Fruit fly (Drosophila melanogaster): ENCODE data around the gene CG7523.
A peak's percentile ranks its signal among the peaks of the same experiment; 100 is the strongest.

The CG7523 gene

DNA sequence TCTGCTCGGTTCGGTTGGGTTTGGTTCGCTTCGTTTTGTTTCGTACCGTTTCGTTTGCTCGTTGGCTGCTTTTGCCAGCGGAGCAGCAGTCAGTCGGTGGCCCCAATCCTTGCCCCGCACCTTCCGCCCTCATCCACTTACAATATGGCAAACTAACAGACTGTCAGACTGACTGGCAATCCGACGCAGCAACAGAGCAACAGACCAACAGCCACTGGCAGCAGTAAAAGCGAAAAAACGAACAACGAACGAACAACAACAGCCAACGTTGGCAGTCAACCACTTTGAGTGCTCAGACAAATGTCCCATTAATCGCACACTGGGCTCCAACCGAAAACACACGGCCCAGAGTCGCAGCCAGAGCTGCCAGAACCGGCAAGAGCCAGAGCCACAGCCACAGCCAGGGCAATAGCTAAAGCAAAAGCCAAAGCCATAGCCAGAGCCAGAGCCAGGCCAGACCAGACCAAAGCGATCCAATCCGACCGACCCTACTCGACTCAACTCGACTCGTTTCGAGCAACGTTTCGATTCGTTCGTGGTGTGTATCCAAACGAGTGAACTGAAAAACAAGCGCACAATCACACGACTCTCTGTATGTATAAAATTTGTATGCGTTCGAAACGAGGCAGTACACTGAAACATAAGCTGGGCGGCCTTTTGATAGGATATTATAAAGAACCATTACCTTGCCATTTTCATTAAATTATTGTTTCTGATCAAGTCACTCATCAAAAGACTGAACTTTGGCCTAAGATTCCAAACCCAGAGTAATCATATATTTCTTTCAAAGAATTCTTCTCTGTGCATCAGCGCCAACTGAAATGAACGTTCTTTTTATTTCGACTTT, 33.2 kb upstream of the CG7523 start (continued):
- TF ChIP-seq CG6813 (GFP tag; optimal IDR thresholded peaks at IDR 0.05) (peak; percentile 98), lab (GFP tag; optimal IDR thresholded peaks at IDR 0.05) (peak; percentile 99), cg (GFP tag; optimal IDR thresholded peaks at IDR 0.05) (peak; percentile 45), gsb (GFP tag; IDR thresholded peaks at IDR 0.05) (peak; percentile 98), CG11093 (GFP tag; IDR thresholded peaks at IDR 0.05) (peak; percentile 98), CG15514 (GFP tag; optimal IDR thresholded peaks at IDR 0.05) (peak; percentile 95), jing (GFP tag; optimal IDR thresholded peaks at IDR 0.05) (peak; percentile 99), CG9817 (tag; optimal IDR thresholded peaks at IDR 0.05) (peak; percentile 97), CG14860 (GFP tag; IDR thresholded peaks at IDR 0.05; ENCODE audit: partially characterized antibody) (no peak), wor (GFP tag; IDR thresholded peaks at IDR 0.05) (peak; percentile 98), bsh (GFP tag; optimal IDR thresholded peaks at IDR 0.05) (peak; percentile 99 to 100), CG2889 (GFP tag; IDR thresholded peaks at IDR 0.05) (peak; percentile 99), CG10543 (GFP tag; optimal IDR thresholded peaks at IDR 0.05) (peak; percentile 98), YL-1 (GFP tag; optimal IDR thresholded peaks at IDR 0.05) (peak; percentile 98), Dad (GFP tag; optimal IDR thresholded peaks at IDR 0.05) (peak; percentile 99), sd (tag; optimal IDR thresholded peaks at IDR 0.05) (peak; percentile 95), CG16815 (GFP tag; optimal IDR thresholded peaks at IDR 0.05) (peak; percentile 98), CG7928 (GFP tag; optimal IDR thresholded peaks at IDR 0.05) (peak; percentile 81), CG11504 (tag; optimal IDR thresholded peaks at IDR 0.05) (peak; percentile 98), Atf3 (GFP tag; optimal IDR thresholded peaks at IDR 0.05) (peak; percentile 99), CG31388 (GFP tag; optimal IDR thresholded peaks at IDR 0.05) (peak; percentile 97), dimm (GFP tag; IDR thresholded peaks at IDR 0.05) (peak; percentile 98), CG9797 (GFP tag; optimal IDR thresholded peaks at IDR 0.05) (peak; percentile 59), D (optimal IDR thresholded peaks at IDR 0.05) (no peak), D (GFP tag; optimal IDR thresholded peaks at IDR 0.05) (peak; percentile 99), CG7786 (GFP tag; optimal IDR thresholded peaks at IDR 0.05) (peak; percentile 99), NK7.1 (GFP tag; optimal IDR thresholded peaks at IDR 0.05) (peak; percentile 99), croc (GFP tag; conservative IDR thresholded peaks at IDR 0.05) (peak; percentile 97), prd (optimal IDR thresholded peaks at IDR 0.05) (no peak), prd (GFP tag; IDR thresholded peaks at IDR 0.05) (peak; percentile 99), Bteb2 (GFP tag; optimal IDR thresholded peaks at IDR 0.05) (peak; percentile 99), CG1602 (GFP tag; optimal IDR thresholded peaks at IDR 0.05) (peak; percentile 99), CG17568 (GFP tag; optimal IDR thresholded peaks at IDR 0.05) (peak; percentile 98), bcd (GFP tag; optimal IDR thresholded peaks at IDR 0.05) (peak; percentile 99), Hmr (GFP tag; optimal IDR thresholded peaks at IDR 0.05) (peak; percentile 99), yki (optimal IDR thresholded peaks at IDR 0.05) (no peak), bigmax (GFP tag; optimal IDR thresholded peaks at IDR 0.05) (peak; percentile 81), tx (GFP tag; optimal IDR thresholded peaks at IDR 0.05) (peak; percentile 99), Oli (tag; optimal IDR thresholded peaks at IDR 0.05) (peak; percentile 99), CG12769 (tag; optimal IDR thresholded peaks at IDR 0.05) (peak; percentile 99), Dp (GFP tag; optimal IDR thresholded peaks at IDR 0.05) (peak; percentile 31), ato (GFP tag; IDR thresholded peaks at IDR 0.05; ENCODE audit: partially characterized antibody) (no peak), Max (GFP tag; optimal IDR thresholded peaks at IDR 0.05) (peak; percentile 99), oc (tag; optimal IDR thresholded peaks at IDR 0.05) (peak; percentile 99), CG5953 (GFP tag; IDR thresholded peaks at IDR 0.05) (peak; percentile 98), h (optimal IDR thresholded peaks at IDR 0.05) (no peak), CG10366 (GFP tag; IDR thresholded peaks at IDR 0.05) (peak; percentile 99), CG3163 (GFP tag; optimal IDR thresholded peaks at IDR 0.05) (peak; percentile 93), dan (GFP tag; IDR thresholded peaks at IDR 0.05) (peak; percentile 93)
